Worm (Caenorhabditis elegans) whole organism, L2 larva: ENCODE data around the gene R102.8.
A peak's percentile ranks its signal among the peaks of the same experiment; 100 is the strongest.

ENCODE experiments used
- C34F6.9 ChIP-seq: fragments of 150-350 bp; optimal IDR thresholded peaks from 2 replicates; lab custom pipeline; 2014; ENCODE audit warnings: missing biosample characterization, missing genetic modification characterization
- F13H6.1 ChIP-seq: sonication (generic microtip); optimal IDR thresholded peaks from 2 replicates; lab custom pipeline; 2016; ENCODE audit warnings: missing genetic modification characterization, missing compliant biosample characterization
- R02D3.7 ChIP-seq: fragments of 150-350 bp; optimal IDR thresholded peaks from 2 replicates; lab custom pipeline; 2014; ENCODE audit warnings: missing biosample characterization, missing genetic modification characterization
- Y55F3AM.14 ChIP-seq: fragments of 200-800 bp; sonication (Bioruptor generic); optimal IDR thresholded peaks from 2 replicates; lab custom pipeline; 2018; ENCODE audit warnings: mild to moderate bottlenecking, missing genetic modification characterization, missing compliant biosample characterization
- ZK546.5 ChIP-seq: sonication (generic microtip); optimal IDR thresholded peaks from 2 replicates; lab custom pipeline; 2017; ENCODE audit warnings: missing biosample characterization, missing genetic modification characterization
- alr-1 ChIP-seq: fragments of 150-350 bp; optimal IDR thresholded peaks from 2 replicates; lab custom pipeline; 2014; ENCODE audit warnings: missing biosample characterization, missing genetic modification characterization
- aly-2 ChIP-seq: fragments of 150-350 bp; optimal IDR thresholded peaks from 2 replicates; lab custom pipeline; 2014; ENCODE audit warnings: missing biosample characterization, missing genetic modification characterization
- ama-1 ChIP-seq: fragments of 150-350 bp; optimal IDR thresholded peaks from 2 replicates; lab custom pipeline; 2018; ENCODE audit warnings: inconsistent platforms
- blmp-1 ChIP-seq: sonication (generic microtip); optimal IDR thresholded peaks from 2 replicates; lab custom pipeline; 2017; ENCODE audit warnings: missing genetic modification characterization, mild to moderate bottlenecking, missing compliant biosample characterization, antibody characterized with exemption, moderate library complexity; ENCODE audit not compliant: insufficient read depth
- ceh-16 ChIP-seq: fragments of 150-350 bp; optimal IDR thresholded peaks from 2 replicates; lab custom pipeline; 2014; ENCODE audit warnings: missing biosample characterization, missing genetic modification characterization
- ceh-82 ChIP-seq: fragments of 150-350 bp; optimal IDR thresholded peaks from 2 replicates; lab custom pipeline; 2014; ENCODE audit warnings: missing biosample characterization, missing genetic modification characterization
- crh-2 ChIP-seq: sonication (generic microtip); optimal IDR thresholded peaks from 2 replicates; lab custom pipeline; 2017; ENCODE audit warnings: missing biosample characterization, missing genetic modification characterization
- dmd-4 ChIP-seq: sonication (generic microtip); optimal IDR thresholded peaks from 2 replicates; lab custom pipeline; 2017; ENCODE audit warnings: missing biosample characterization, missing genetic modification characterization
- egl-27 ChIP-seq: sonication (generic microtip); optimal IDR thresholded peaks from 3 replicates; lab custom pipeline; 2017; ENCODE audit warnings: missing biosample characterization, missing genetic modification reagents, missing genetic modification characterization
- elt-1 ChIP-seq: fragments of 150-350 bp; optimal IDR thresholded peaks from 2 replicates; lab custom pipeline; 2014; ENCODE audit warnings: missing biosample characterization, missing genetic modification characterization
- elt-3 ChIP-seq: sonication (generic microtip); optimal IDR thresholded peaks from 2 replicates; lab custom pipeline; 2017; ENCODE audit warnings: missing biosample characterization, missing genetic modification characterization
- fos-1 ChIP-seq: fragments of 150-350 bp; optimal IDR thresholded peaks from 2 replicates; lab custom pipeline; 2014; ENCODE audit warnings: missing biosample characterization, missing genetic modification characterization
- gmeb-1 ChIP-seq: fragments of 150-350 bp; optimal IDR thresholded peaks from 2 replicates; lab custom pipeline; 2014; ENCODE audit warnings: missing biosample characterization, missing genetic modification characterization
- lin-11 ChIP-seq: fragments of 150-350 bp; sonication (generic microtip); optimal IDR thresholded peaks from 2 replicates; lab custom pipeline; 2014; ENCODE audit warnings: missing biosample characterization, missing genetic modification characterization, inconsistent platforms, mixed read lengths
- lin-13 ChIP-seq: fragments of 150-350 bp; optimal IDR thresholded peaks from 2 replicates; lab custom pipeline; 2014; ENCODE audit warnings: missing biosample characterization, missing genetic modification reagents, missing genetic modification characterization
- lin-39 ChIP-seq: fragments of 150-350 bp; optimal IDR thresholded peaks from 2 replicates; lab custom pipeline; 2014; ENCODE audit warnings: missing biosample characterization, missing genetic modification reagents, missing genetic modification characterization
- lsy-2 ChIP-seq, 2 experiments: fragments of 150-350 bp in 1 of 2; sonication (generic microtip) in 1 of 2; optimal IDR thresholded peaks; 2 replicates each; lab custom pipeline; 2014 to 2017; ENCODE audit warnings: missing biosample characterization in 2 of 2, missing genetic modification characterization in 2 of 2
- mab-5 ChIP-seq: fragments of 150-350 bp; optimal IDR thresholded peaks from 2 replicates; lab custom pipeline; 2014; ENCODE audit warnings: missing biosample characterization, missing genetic modification characterization
- mbf-1 ChIP-seq: sonication (generic microtip); optimal IDR thresholded peaks from 2 replicates; lab custom pipeline; 2017; ENCODE audit warnings: missing biosample characterization, missing genetic modification characterization
- mdl-1 ChIP-seq, 2 experiments: fragments of 150-350 bp in 1 of 2; sonication (generic microtip) in 1 of 2; optimal IDR thresholded peaks; 2 replicates each; lab custom pipeline; 2017; ENCODE audit warnings: missing biosample characterization in 2 of 2, missing genetic modification characterization in 2 of 2
- nhr-10 ChIP-seq: sonication (generic microtip); optimal IDR thresholded peaks from 2 replicates; lab custom pipeline; 2017; ENCODE audit warnings: missing biosample characterization, missing genetic modification characterization
- nhr-11 ChIP-seq: fragments of 150-350 bp; optimal IDR thresholded peaks from 2 replicates; lab custom pipeline; 2014; ENCODE audit warnings: missing biosample characterization, missing genetic modification characterization
- nhr-12 ChIP-seq: fragments of 150-350 bp; optimal IDR thresholded peaks from 2 replicates; lab custom pipeline; 2014; ENCODE audit warnings: missing biosample characterization, missing genetic modification characterization
- nhr-129 ChIP-seq: fragments of 150-350 bp; optimal IDR thresholded peaks from 2 replicates; lab custom pipeline; 2014; ENCODE audit warnings: missing biosample characterization, missing genetic modification characterization
- nhr-21 ChIP-seq: fragments of 150-350 bp; optimal IDR thresholded peaks from 2 replicates; lab custom pipeline; 2014; ENCODE audit warnings: missing biosample characterization, missing genetic modification characterization
- nhr-23 ChIP-seq: fragments of 150-350 bp; optimal IDR thresholded peaks from 2 replicates; lab custom pipeline; 2014; ENCODE audit warnings: missing biosample characterization, missing genetic modification reagents, missing genetic modification characterization
- nhr-237 ChIP-seq: fragments of 150-350 bp; optimal IDR thresholded peaks from 2 replicates; lab custom pipeline; 2014; ENCODE audit warnings: missing biosample characterization, missing genetic modification characterization
- nhr-25 ChIP-seq: fragments of 150-350 bp; sonication (generic microtip); optimal IDR thresholded peaks from 3 replicates; lab custom pipeline; 2014; ENCODE audit warnings: missing biosample characterization, missing genetic modification characterization
- nhr-6 ChIP-seq: fragments of 150-350 bp; optimal IDR thresholded peaks from 2 replicates; lab custom pipeline; 2014; ENCODE audit warnings: missing biosample characterization, missing genetic modification characterization
- nhr-77 ChIP-seq: fragments of 150-350 bp; optimal IDR thresholded peaks from 2 replicates; lab custom pipeline; 2014; ENCODE audit warnings: missing biosample characterization, missing genetic modification characterization
- peb-1 ChIP-seq: fragments of 150-350 bp; optimal IDR thresholded peaks from 2 replicates; lab custom pipeline; 2014; ENCODE audit warnings: missing biosample characterization, missing genetic modification characterization
- sem-4 ChIP-seq: fragments of 150-350 bp; optimal IDR thresholded peaks from 2 replicates; lab custom pipeline; 2014; ENCODE audit warnings: missing biosample characterization, missing genetic modification reagents, missing genetic modification characterization
- skn-1 ChIP-seq: sonication (generic microtip); optimal IDR thresholded peaks from 2 replicates; lab custom pipeline; 2017; ENCODE audit warnings: missing biosample characterization, missing genetic modification characterization
- sma-3 ChIP-seq: sonication (generic microtip); optimal IDR thresholded peaks from 2 replicates; lab custom pipeline; 2016; ENCODE audit warnings: missing genetic modification reagents, missing genetic modification characterization, missing compliant biosample characterization
- sma-9 ChIP-seq, 2 experiments: fragments of 150-350 bp in 1 of 2; sonication (generic microtip) in 1 of 2; optimal IDR thresholded peaks; 2 replicates each; lab custom pipeline; 2014 to 2016; ENCODE audit warnings: missing genetic modification characterization in 2 of 2, mild to moderate bottlenecking in 1 of 2, missing biosample characterization in 1 of 2, missing compliant biosample characterization in 1 of 2, missing genetic modification reagents in 1 of 2, moderate library complexity in 1 of 2
- snpc-4 ChIP-seq: fragments of 150-350 bp; optimal IDR thresholded peaks from 2 replicates; lab custom pipeline; 2014; ENCODE audit warnings: missing biosample characterization, missing genetic modification characterization
- unc-39 ChIP-seq: fragments of 150-350 bp; optimal IDR thresholded peaks from 2 replicates; lab custom pipeline; 2014; ENCODE audit warnings: missing biosample characterization, missing genetic modification characterization
- unc-55 ChIP-seq: fragments of 150-350 bp; sonication (generic microtip); optimal IDR thresholded peaks from 3 replicates; lab custom pipeline; 2014; ENCODE audit warnings: missing biosample characterization, missing genetic modification reagents, missing genetic modification characterization
- unc-62 ChIP-seq: fragments of 150-350 bp; optimal IDR thresholded peaks from 2 replicates; lab custom pipeline; 2014; ENCODE audit warnings: missing biosample characterization, missing genetic modification reagents, missing genetic modification characterization
- zag-1 ChIP-seq: fragments of 150-350 bp; optimal IDR thresholded peaks from 2 replicates; lab custom pipeline; 2014; ENCODE audit warnings: missing biosample characterization, missing genetic modification characterization
- ztf-1 ChIP-seq: fragments of 200-800 bp; sonication (Bioruptor generic); conservative IDR thresholded peaks from 2 replicates; pipeline ENCODE4 v1.3.6; 2022; ENCODE audit warnings: missing genetic modification characterization, missing compliant biosample characterization
- ztf-11 ChIP-seq: sonication (generic microtip); optimal IDR thresholded peaks from 2 replicates; lab custom pipeline; 2017; ENCODE audit warnings: missing biosample characterization, missing genetic modification characterization
- ztf-4 ChIP-seq: fragments of 150-350 bp; optimal IDR thresholded peaks from 2 replicates; lab custom pipeline; 2014; ENCODE audit warnings: missing biosample characterization, missing genetic modification characterization

R102.8 gene

ce11 chrIV:10714594-10714993, 24.6 kb upstream of the R102.8 start:
- TF ChIP-seq peb-1 (tag; lab: Kevin White, UChicago) (no peak), ceh-82 (no peak), unc-55 (no peak), blmp-1 (tag; lab: Kevin White, UChicago) (no peak), nhr-25 (peak; percentile 6), ztf-1 (GFP tag; lab: Robert Waterston, UW) (no peak), lin-39 (tag; lab: Kevin White, UChicago) (no peak), sma-3 (peak; percentile 8), unc-39 (no peak), ztf-11 (tag; lab: Kevin White, UChicago) (no peak), lin-13 (GFP tag; lab: Kevin White, UChicago) (no peak), ama-1 (lab: Kevin White, UChicago) (no peak), nhr-77 (no peak), aly-2 (tag; lab: Kevin White, UChicago) (no peak), skn-1 (tag; lab: Kevin White, UChicago) (no peak), fos-1 (tag; lab: Kevin White, UChicago) (peak; percentile 43), nhr-6 (tag; lab: Kevin White, UChicago) (no peak), crh-2 (tag; lab: Kevin White, UChicago) (no peak), egl-27 (peak; percentile 21), ztf-4 (no peak), nhr-21 (no peak), nhr-10 (tag; lab: Kevin White, UChicago) (no peak), mdl-1 (tag; optimal IDR thresholded peaks at IDR 0.05; lab: Kevin White, UChicago) (no peak), ceh-16 (tag; lab: Kevin White, UChicago) (no peak), nhr-237 (tag; lab: Kevin White, UChicago) (no peak), gmeb-1 (tag; lab: Kevin White, UChicago) (peak; percentile 21), dmd-4 (tag; lab: Kevin White, UChicago) (no peak), nhr-12 (tag; lab: Kevin White, UChicago) (no peak), nhr-23 (tag; lab: Kevin White, UChicago) (no peak), nhr-11 (tag; lab: Kevin White, UChicago) (no peak), lsy-2 (tag; optimal IDR thresholded peaks at IDR 0.05; lab: Kevin White, UChicago) (no peak), lin-11 (tag; lab: Kevin White, UChicago) (no peak), nhr-129 (peak; percentile 60), C34F6.9 (tag; lab: Kevin White, UChicago) (peak; percentile 13), mab-5 (no peak), mbf-1 (tag; lab: Kevin White, UChicago) (no peak), Y55F3AM.14 (GFP tag; lab: Kevin White, UChicago) (no peak), elt-1 (tag; lab: Kevin White, UChicago) (no peak), F13H6.1 (no peak), ZK546.5 (tag; lab: Kevin White, UChicago) (no peak), sem-4 (no peak), zag-1 (tag; lab: Kevin White, UChicago) (no peak), snpc-4 (tag; lab: Kevin White, UChicago) (no peak), alr-1 (no peak), unc-62 (GFP tag; lab: Kevin White, UChicago) (no peak), sma-9 (GFP tag; optimal IDR thresholded peaks at IDR 0.05; lab: Kevin White, UChicago) (peak; percentile 46), sma-9 (tag; optimal IDR thresholded peaks at IDR 0.05; lab: Kevin White, UChicago) (no peak), elt-3 (tag; lab: Kevin White, UChicago) (no peak), R02D3.7 (tag; lab: Kevin White, UChicago) (no peak)
